Worm (Caenorhabditis elegans): ENCODE results near the gene eel-1.

The eel-1 gene

DNA sequence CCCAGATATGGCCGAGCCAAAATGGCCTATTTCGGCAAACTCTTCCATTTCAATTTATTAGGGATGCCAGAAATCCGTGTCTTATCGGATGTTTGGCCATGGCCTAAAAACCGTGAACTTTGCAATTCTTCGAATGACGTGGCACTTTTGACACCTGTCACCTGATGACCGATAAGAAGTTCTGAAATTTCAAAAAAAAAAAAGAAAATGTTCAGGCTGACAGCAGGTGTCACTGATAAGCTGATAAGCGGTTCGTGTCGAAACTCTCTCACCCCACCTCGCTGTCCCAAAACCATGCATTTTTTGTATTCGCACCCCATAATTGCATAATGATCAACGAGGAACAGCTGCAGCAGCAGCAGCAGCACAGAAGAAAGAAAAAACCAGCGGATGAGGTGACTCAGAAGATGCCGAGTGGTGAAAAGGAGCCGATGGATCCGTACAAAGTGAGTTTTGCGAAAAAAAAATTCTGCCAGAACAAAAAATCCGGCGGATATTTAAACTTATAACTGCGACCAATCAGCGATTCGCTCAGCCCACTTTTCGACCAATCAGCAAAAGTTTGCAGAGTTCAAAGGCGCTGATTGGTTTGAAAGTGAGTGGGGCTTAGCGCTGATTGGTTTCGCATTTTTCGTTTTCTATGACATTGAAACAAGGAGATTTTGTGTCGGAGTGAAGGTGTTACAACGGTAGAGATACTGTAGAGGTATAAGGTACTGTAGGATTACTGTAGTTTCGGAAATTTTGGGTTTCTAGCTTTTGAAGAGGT is 37.3 kb downstream of the eel-1 start, which contains the start of the genes Y54G2A.28 and vrp-1 (continued):
- no peak for TF ChIP-seq hmg-20 (GFP tag; IDR thresholded peaks at IDR 0.05)
- no peak for TF ChIP-seq F23B12.7 (tag; optimal IDR thresholded peaks at IDR 0.05; ENCODE audit: insufficient read depth)
- no peak for TF ChIP-seq hlh-12 (tag; optimal IDR thresholded peaks at IDR 0.05)
- TF ChIP-seq rec-8 (tag; optimal IDR thresholded peaks at IDR 0.05): no peak
- no peak for TF ChIP-seq ZK185.1 (tag; optimal IDR thresholded peaks at IDR 0.05; ENCODE audit: poor library complexity, severe bottlenecking)
- peak; percentile 94 to 96 for TF ChIP-seq let-607 (tag; optimal IDR thresholded peaks at IDR 0.05)
- TF ChIP-seq F10E7.11 (tag; optimal IDR thresholded peaks at IDR 0.05): no peak
- no peak for TF ChIP-seq Y95B8A.8 (GFP tag; IDR thresholded peaks at IDR 0.05)
- TF ChIP-seq attf-5 (GFP tag; optimal IDR thresholded peaks at IDR 0.05): peak; percentile 10
- TF ChIP-seq ztf-18 (tag; optimal IDR thresholded peaks at IDR 0.05): no peak
- no peak for TF ChIP-seq B0019.2 (GFP tag; conservative IDR thresholded peaks at IDR 0.05)
- TF ChIP-seq C17E4.6 (GFP tag; IDR thresholded peaks at IDR 0.05): no peak
- TF ChIP-seq B0336.3 (GFP tag; IDR thresholded peaks at IDR 0.05): 0 out of 2 replicates have a peak, but pooled peaks have one; percentile 12
- TF ChIP-seq nhr-90 (tag; optimal IDR thresholded peaks at IDR 0.05): peak; percentile 39
- TF ChIP-seq lir-1 (GFP tag; conservative IDR thresholded peaks at IDR 0.05): no peak
- no peak for TF ChIP-seq hrde-1 (tag; optimal IDR thresholded peaks at IDR 0.05; ENCODE audit: borderline replicate concordance)
- no peak for TF ChIP-seq Y53G8AR.9 (GFP tag; conservative IDR thresholded peaks at IDR 0.05)
- 0 out of 2 replicates have a peak, but pooled peaks have one; percentile 25 for TF ChIP-seq mcd-1 (GFP tag; IDR thresholded peaks at IDR 0.05)
- TF ChIP-seq C06A6.2 (GFP tag; conservative IDR thresholded peaks at IDR 0.05): no peak
- peak; percentile 1 for TF ChIP-seq madf-10 (tag; optimal IDR thresholded peaks at IDR 0.05)
- TF ChIP-seq nfya-2 (GFP tag; IDR thresholded peaks at IDR 0.05): no peak
- TF ChIP-seq unc-62 (GFP tag; optimal IDR thresholded peaks at IDR 0.05): peak; percentile 97
- TF ChIP-seq ztf-28 (GFP tag; IDR thresholded peaks at IDR 0.05): no peak
- peak; percentile 56; the same call in 1 of the 2 replicates for TF ChIP-seq cebp-1 (GFP tag; IDR thresholded peaks at IDR 0.05)
- TF ChIP-seq cebp-1 (tag; optimal IDR thresholded peaks at IDR 0.05): peak; percentile 68
- TF ChIP-seq akir-1 (GFP tag; optimal IDR thresholded peaks at IDR 0.05): no peak
- TF ChIP-seq rpc-1 (optimal IDR thresholded peaks at IDR 0.05): no peak
- TF ChIP-seq rpc-1 (tag; optimal IDR thresholded peaks at IDR 0.05): no peak
- no peak for TF ChIP-seq ceh-40 (GFP tag; IDR thresholded peaks at IDR 0.05)
- TF ChIP-seq nhr-27 (tag; optimal IDR thresholded peaks at IDR 0.05): no peak

- TF ChIP-seq madf-3 (GFP tag; IDR thresholded peaks at IDR 0.05) (no peak), mcd-1 (GFP tag; IDR thresholded peaks at IDR 0.05) (peak; percentile 57; the same call in 1 of the 2 replicates), ama-1 (optimal IDR thresholded peaks at IDR 0.05) (no peak), ama-1 (GFP tag; optimal IDR thresholded peaks at IDR 0.05) (no peak), lin-54 (GFP tag; optimal IDR thresholded peaks at IDR 0.05) (peak; percentile 23), gei-17 (GFP tag; optimal IDR thresholded peaks at IDR 0.05) (no peak)
Observed at ce11 chrIV:3011647-3012046, 38.3 kb downstream of the eel-1 start.

DNA sequence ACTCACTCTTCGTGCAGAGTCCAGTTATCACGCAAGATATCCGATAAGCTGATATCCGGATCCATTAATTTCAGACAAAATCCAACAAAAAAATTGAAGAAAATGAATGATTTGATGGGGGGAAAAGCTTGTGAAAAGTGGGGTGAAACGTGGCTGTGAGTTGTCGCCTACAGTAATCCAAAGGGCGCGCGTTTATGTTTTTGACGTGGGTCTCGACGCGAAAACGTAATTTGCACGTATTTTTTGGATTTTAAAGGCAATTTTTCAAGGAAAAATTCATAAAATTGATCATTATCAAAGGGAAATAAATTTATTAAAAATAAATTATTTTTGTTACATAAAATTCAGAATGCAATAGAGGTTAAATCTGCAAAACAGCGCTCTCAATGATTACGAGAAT is 41.1 kb downstream of the eel-1 start, which contains the start of gene Y54G2A.73:
Gene Y54G2A.73, minus strand, starts transcription at position 65 of the 400 bp plus-strand sequence.
- TF ChIP-seq madf-8 (GFP tag; conservative IDR thresholded peaks at IDR 0.05): peak; percentile 50; the same call in 1 of the 2 replicates
- peak; percentile 80 for TF ChIP-seq lsl-1 (GFP tag; optimal IDR thresholded peaks at IDR 0.05)
- no peak for TF ChIP-seq Y67H2A.10 (GFP tag; conservative IDR thresholded peaks at IDR 0.05)
- TF ChIP-seq F33H1.4 (GFP tag; IDR thresholded peaks at IDR 0.05): peak; percentile 80
- TF ChIP-seq D2030.7 (GFP tag; IDR thresholded peaks at IDR 0.05): peak; percentile 24; the same call in 1 of the 2 replicates
- TF ChIP-seq xnd-1 (tag; optimal IDR thresholded peaks at IDR 0.05): peak; percentile 50
- no peak for TF ChIP-seq hsf-1 (GFP tag; IDR thresholded peaks at IDR 0.05)
- no peak for TF ChIP-seq lin-26 (GFP tag; IDR thresholded peaks at IDR 0.05)
- TF ChIP-seq madf-6 (GFP tag; IDR thresholded peaks at IDR 0.05): peak; percentile 54

Data from whole organism, young adult.